Worm (Caenorhabditis elegans): ENCODE data around the gene srj-24.

- TF ChIP-seq fkh-10 (GFP tag; optimal IDR thresholded peaks at IDR 0.05) (no peak), ceh-28 (tag; optimal IDR thresholded peaks at IDR 0.05) (no peak), ztf-4 (tag; optimal IDR thresholded peaks at IDR 0.05) (no peak), lin-39 (tag; optimal IDR thresholded peaks at IDR 0.05) (no peak), ztf-11 (tag; optimal IDR thresholded peaks at IDR 0.05) (no peak), unc-62 (GFP tag; optimal IDR thresholded peaks at IDR 0.05) (no peak), hmg-11 (tag; optimal IDR thresholded peaks at IDR 0.05) (no peak), nhr-28 (tag; optimal IDR thresholded peaks at IDR 0.05) (no peak), elt-3 (tag; optimal IDR thresholded peaks at IDR 0.05) (no peak)
Observed at ce11 chrV:702260-702659, 36.4 kb downstream of the srj-24 start, which contains the start of gene srbc-37.

Data from whole organism, L3 larva.